Worm (Caenorhabditis elegans): ENCODE results near the gene T25B2.4.

- TF ChIP-seq ceh-82 (tag; optimal IDR thresholded peaks at IDR 0.05) (no peak), aly-2 (tag; optimal IDR thresholded peaks at IDR 0.05) (no peak), nhr-90 (tag; optimal IDR thresholded peaks at IDR 0.05; ENCODE audit: poor library complexity) (no peak), zag-1 (tag; optimal IDR thresholded peaks at IDR 0.05) (no peak), ama-1 (optimal IDR thresholded peaks at IDR 0.05) (no peak), elt-3 (tag; optimal IDR thresholded peaks at IDR 0.05) (no peak), dpl-1 (GFP tag; optimal IDR thresholded peaks at IDR 0.05) (no peak), lin-15B (tag; optimal IDR thresholded peaks at IDR 0.05) (no peak), pqm-1 (tag; optimal IDR thresholded peaks at IDR 0.05) (no peak), unc-130 (tag; optimal IDR thresholded peaks at IDR 0.05) (no peak), irx-1 (tag; optimal IDR thresholded peaks at IDR 0.05) (no peak), swsn-7 (tag; optimal IDR thresholded peaks at IDR 0.05) (no peak)
These were observed 27.0 kb upstream of the T25B2.4 start for ce11 chrX:6150949-6151519.

Data from whole organism, L1 larva.